Fruit fly (Drosophila melanogaster): ENCODE measurements around the gene stx.

The stx gene

DNA sequence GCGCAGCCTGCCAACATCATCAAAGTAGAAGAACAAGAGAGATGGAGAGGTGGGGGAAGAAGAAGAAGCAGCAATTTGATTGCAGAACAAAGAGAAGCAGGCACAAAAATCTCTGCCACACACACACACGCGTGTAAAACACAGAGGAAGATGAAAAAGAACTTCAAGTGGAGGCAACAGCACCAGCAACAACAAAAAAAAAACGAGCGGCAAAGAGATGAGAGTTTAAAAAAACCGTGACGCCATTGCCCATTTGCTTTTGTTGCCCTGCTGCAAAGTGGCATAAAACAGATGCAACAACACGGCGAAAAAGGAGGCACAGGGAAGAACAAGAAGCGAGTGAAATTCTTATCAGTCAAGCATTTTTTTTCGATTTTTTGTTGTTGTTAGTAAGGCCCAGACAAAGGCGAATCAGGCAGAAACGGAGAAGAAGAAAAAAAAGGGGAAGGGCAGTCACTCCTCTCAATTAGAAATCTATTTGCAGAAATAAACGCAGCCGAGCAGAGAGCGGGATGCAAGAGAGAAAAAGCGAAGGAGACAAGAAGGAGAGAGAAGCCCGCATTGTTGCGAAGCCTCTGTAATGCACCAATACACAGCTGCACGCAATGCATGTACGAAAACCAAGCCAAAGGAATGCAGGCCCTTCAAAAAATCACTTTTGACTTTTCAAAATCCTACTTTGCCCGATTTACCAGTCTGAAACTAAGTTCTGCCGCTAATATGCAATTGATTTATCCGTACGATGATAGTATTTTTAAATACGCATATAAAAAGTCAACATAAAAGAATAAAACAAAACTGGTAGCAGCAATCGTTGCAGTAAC lies 2.8 kb downstream of the stx start (continued):
- TF ChIP-seq tio (GFP tag; optimal IDR thresholded peaks at IDR 0.05) (no peak), salm (tag; optimal IDR thresholded peaks at IDR 0.05) (no peak), Hey (tag; optimal IDR thresholded peaks at IDR 0.05) (no peak), hkb (optimal IDR thresholded peaks at IDR 0.05) (no peak), hkb (GFP tag; IDR thresholded peaks at IDR 0.05) (no peak), inv (GFP tag; IDR thresholded peaks at IDR 0.05; ENCODE audit: partially characterized antibody) (no peak), CG12744 (GFP tag; optimal IDR thresholded peaks at IDR 0.05) (no peak), corto (GFP tag; optimal IDR thresholded peaks at IDR 0.05) (peak; percentile 16), Dref (GFP tag; IDR thresholded peaks at IDR 0.05) (no peak), Tbp (GFP tag; optimal IDR thresholded peaks at IDR 0.05) (no peak), bsh (GFP tag; optimal IDR thresholded peaks at IDR 0.05) (peak in 1 of 2 experiments; percentile 70), MBD-R2 (GFP tag; IDR thresholded peaks at IDR 0.05) (no peak), shn (GFP tag; optimal IDR thresholded peaks at IDR 0.05) (no peak), CG4404 (GFP tag; IDR thresholded peaks at IDR 0.05) (no peak), klu (GFP tag; IDR thresholded peaks at IDR 0.05) (no peak), ATbp (GFP tag; optimal IDR thresholded peaks at IDR 0.05) (no peak), CG15479 (GFP tag; optimal IDR thresholded peaks at IDR 0.05) (peak; percentile 58), CG33557 (GFP tag; optimal IDR thresholded peaks at IDR 0.05) (no peak), ewg (GFP tag; optimal IDR thresholded peaks at IDR 0.05) (no peak), CG17385 (GFP tag; optimal IDR thresholded peaks at IDR 0.05) (peak; percentile 84), CG5180 (GFP tag; optimal IDR thresholded peaks at IDR 0.05) (no peak), nom (GFP tag; optimal IDR thresholded peaks at IDR 0.05) (peak; percentile 74), gcm (GFP tag; optimal IDR thresholded peaks at IDR 0.05) (peak; percentile 70), mam (GFP tag; optimal IDR thresholded peaks at IDR 0.05) (no peak), eve (GFP tag; optimal IDR thresholded peaks at IDR 0.05) (no peak), E2f1 (GFP tag; IDR thresholded peaks at IDR 0.05) (no peak), CG9609 (GFP tag; optimal IDR thresholded peaks at IDR 0.05) (no peak), CHES-1-like (GFP tag; optimal IDR thresholded peaks at IDR 0.05) (no peak), CG11456 (GFP tag; IDR thresholded peaks at IDR 0.05) (no peak), vfl (GFP tag; optimal IDR thresholded peaks at IDR 0.05) (no peak), CG15073 (GFP tag; optimal IDR thresholded peaks at IDR 0.05) (no peak), CG9817 (tag; optimal IDR thresholded peaks at IDR 0.05) (no peak), lbe (GFP tag; optimal IDR thresholded peaks at IDR 0.05) (no peak), CG17829 (tag; optimal IDR thresholded peaks at IDR 0.05) (no peak), NfI (GFP tag; optimal IDR thresholded peaks at IDR 0.05) (no peak), tll (GFP tag; optimal IDR thresholded peaks at IDR 0.05) (no peak), chm (GFP tag; IDR thresholded peaks at IDR 0.05) (no peak), sima (GFP tag; optimal IDR thresholded peaks at IDR 0.05) (no peak), CG17802 (tag; optimal IDR thresholded peaks at IDR 0.05) (no peak), CG2120 (GFP tag; optimal IDR thresholded peaks at IDR 0.05) (no peak), mirr (GFP tag; optimal IDR thresholded peaks at IDR 0.05) (no peak), disco-r (GFP tag; optimal IDR thresholded peaks at IDR 0.05) (no peak), CG17361 (GFP tag; IDR thresholded peaks at IDR 0.05) (no peak), Elba2 (GFP tag; optimal IDR thresholded peaks at IDR 0.05) (peak; percentile 30), Sry-β (GFP tag; optimal IDR thresholded peaks at IDR 0.05) (no peak), CG2129 (GFP tag; IDR thresholded peaks at IDR 0.05; ENCODE audit: partially characterized antibody) (no peak), CG14860 (GFP tag; IDR thresholded peaks at IDR 0.05; ENCODE audit: partially characterized antibody) (no peak), sqz (GFP tag; optimal IDR thresholded peaks at IDR 0.05) (peak; percentile 85), CG6175 (GFP tag; IDR thresholded peaks at IDR 0.05) (no peak)

Measured in whole organism, embryonic.